Fruit fly (Drosophila melanogaster): ENCODE data around the gene Jwa.

Jwa gene

DNA sequence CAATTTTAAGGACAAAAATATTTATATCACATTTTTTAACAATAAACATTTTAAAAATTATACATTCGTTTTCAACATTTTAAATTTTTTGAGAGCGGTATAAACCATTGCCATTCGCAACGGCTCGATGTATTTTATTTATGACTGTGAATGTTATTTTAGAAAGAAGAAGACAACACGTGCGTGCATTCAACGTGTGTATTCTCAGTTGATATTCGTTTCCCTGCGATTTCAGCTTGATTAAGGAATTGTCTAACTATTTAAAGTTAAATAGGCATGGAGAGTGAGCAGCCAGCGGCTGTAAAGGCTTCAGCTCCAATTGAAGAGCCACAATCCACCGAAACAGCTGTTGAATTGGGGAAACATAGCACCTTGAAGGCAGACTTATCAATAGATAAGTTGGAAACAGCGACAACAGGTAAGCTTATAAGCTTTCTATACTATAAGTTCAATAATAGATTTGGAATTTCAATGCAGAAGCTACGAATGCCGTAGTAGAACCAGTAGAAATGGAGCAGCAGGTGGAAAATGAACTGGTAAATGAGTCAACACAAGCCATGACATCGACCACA, 6.9 kb downstream of the Jwa start, which contains the start of gene CG10341 (continued):
- TF ChIP-seq vfl (GFP tag; optimal IDR thresholded peaks at IDR 0.05) (no peak), CG2116 (GFP tag; optimal IDR thresholded peaks at IDR 0.05) (peak; percentile 9), CG9437 (GFP tag; optimal IDR thresholded peaks at IDR 0.05) (no peak), CG12659 (GFP tag; optimal IDR thresholded peaks at IDR 0.05) (no peak), lola (GFP tag; optimal IDR thresholded peaks at IDR 0.05) (no peak), CG14441 (GFP tag; IDR thresholded peaks at IDR 0.05) (no peak), CG15479 (GFP tag; optimal IDR thresholded peaks at IDR 0.05) (no peak), CG11093 (GFP tag; IDR thresholded peaks at IDR 0.05) (no peak), CG1602 (GFP tag; optimal IDR thresholded peaks at IDR 0.05) (no peak), CG10654 (GFP tag; optimal IDR thresholded peaks at IDR 0.05) (no peak), lab (GFP tag; optimal IDR thresholded peaks at IDR 0.05) (no peak), CG30020 (tag; optimal IDR thresholded peaks at IDR 0.05) (no peak), CG10959 (GFP tag; IDR thresholded peaks at IDR 0.05) (no peak), CG10267 (tag; optimal IDR thresholded peaks at IDR 0.05) (peak; percentile 8), bab2 (GFP tag; optimal IDR thresholded peaks at IDR 0.05) (no peak), HmgD (GFP tag; optimal IDR thresholded peaks at IDR 0.05) (no peak), sr (GFP tag; IDR thresholded peaks at IDR 0.05) (no peak), GATAe (GFP tag; conservative IDR thresholded peaks at IDR 0.05) (no peak), Elba2 (GFP tag; optimal IDR thresholded peaks at IDR 0.05) (no peak), gsb (GFP tag; IDR thresholded peaks at IDR 0.05) (no peak), jigr1 (GFP tag; IDR thresholded peaks at IDR 0.05) (no peak), toy (GFP tag; IDR thresholded peaks at IDR 0.05) (no peak), CG1603 (tag; optimal IDR thresholded peaks at IDR 0.05) (peak; percentile 7), pzg (GFP tag; optimal IDR thresholded peaks at IDR 0.05) (peak; percentile 49), CG5953 (GFP tag; IDR thresholded peaks at IDR 0.05) (no peak), Hmx (GFP tag; optimal IDR thresholded peaks at IDR 0.05) (no peak), lilli (GFP tag; optimal IDR thresholded peaks at IDR 0.05) (no peak), CG43689 (GFP tag; IDR thresholded peaks at IDR 0.05) (no peak), CG34376 (GFP tag; optimal IDR thresholded peaks at IDR 0.05) (no peak), CG2712 (tag; optimal IDR thresholded peaks at IDR 0.05) (no peak), Trl (optimal IDR thresholded peaks at IDR 0.05) (no peak), Trl (GFP tag; optimal IDR thresholded peaks at IDR 0.05) (no peak), Fer1 (GFP tag; optimal IDR thresholded peaks at IDR 0.05) (no peak), Gug (GFP tag; IDR thresholded peaks at IDR 0.05) (no peak), Lim3 (GFP tag; IDR thresholded peaks at IDR 0.05) (no peak), Hr39 (optimal IDR thresholded peaks at IDR 0.05) (no peak), danr (GFP tag; IDR thresholded peaks at IDR 0.05) (no peak), CG14667 (GFP tag; IDR thresholded peaks at IDR 0.05) (no peak), dmrt11E (tag; optimal IDR thresholded peaks at IDR 0.05) (no peak), Drgx (GFP tag; IDR thresholded peaks at IDR 0.05) (no peak), ham (GFP tag; IDR thresholded peaks at IDR 0.05) (no peak), Kr (GFP tag; optimal IDR thresholded peaks at IDR 0.05) (no peak), Pdp1 (GFP tag; optimal IDR thresholded peaks at IDR 0.05) (peak in 1 of 2 experiments; percentile 3), Dp (GFP tag; optimal IDR thresholded peaks at IDR 0.05) (peak; percentile 86), row (GFP tag; IDR thresholded peaks at IDR 0.05) (peak; percentile 31; the same call in 1 of the 3 replicates), Sin3A (optimal IDR thresholded peaks at IDR 0.05) (no peak), twi (tag; optimal IDR thresholded peaks at IDR 0.05) (no peak), zfh1 (GFP tag; IDR thresholded peaks at IDR 0.05) (no peak), CG3281 (GFP tag; optimal IDR thresholded peaks at IDR 0.05) (no peak), BEAF-32 (GFP tag; optimal IDR thresholded peaks at IDR 0.05) (peak; percentile 25), sug (tag; optimal IDR thresholded peaks at IDR 0.05) (peak; percentile 52), CG6813 (GFP tag; optimal IDR thresholded peaks at IDR 0.05) (no peak), ERR (GFP tag; optimal IDR thresholded peaks at IDR 0.05) (no peak)

All from whole organism, embryonic.